Worm (Caenorhabditis elegans) whole organism, L1 larva: Measurements from ENCODE around the gene ZK669.5.

Experiments used
- lin-15B ChIP-seq: fragments of 150-350 bp; sonication (generic microtip); optimal IDR thresholded peaks from 3 replicates; lab custom pipeline; 2014; ENCODE audit warnings: missing biosample characterization, missing genetic modification characterization
- lir-3 ChIP-seq: sonication (generic microtip); optimal IDR thresholded peaks from 2 replicates; lab custom pipeline; 2016; ENCODE audit warnings: mild to moderate bottlenecking, missing genetic modification characterization, moderate library complexity, missing compliant biosample characterization; ENCODE audit not compliant: poor library complexity
- lsy-2 ChIP-seq, 2 experiments: fragments of 150-350 bp; optimal IDR thresholded peaks; 2 replicates each; lab custom pipeline; 2014; ENCODE audit warnings: missing biosample characterization in 2 of 2, missing genetic modification characterization in 2 of 2
- nhr-28 ChIP-seq: fragments of 150-350 bp; optimal IDR thresholded peaks from 2 replicates; lab custom pipeline; 2014; ENCODE audit warnings: missing biosample characterization, missing genetic modification characterization
- nhr-77 ChIP-seq: fragments of 150-350 bp; optimal IDR thresholded peaks from 2 replicates; lab custom pipeline; 2014; ENCODE audit warnings: missing biosample characterization, missing genetic modification characterization

ce11 chrII:7900762-7901161, 45.9 kb downstream of the ZK669.5 start:
- TF ChIP-seq nhr-28 (tag; lab: Kevin White, UChicago) (no peak), lir-3 (tag; lab: Kevin White, UChicago) (no peak), nhr-77 (tag; lab: Kevin White, UChicago) (no peak), lin-15B (no peak), lsy-2 (tag; optimal IDR thresholded peaks at IDR 0.05; lab: Kevin White, UChicago) (no peak)
